Worm (Caenorhabditis elegans) whole organism, mixed stage, embryonic: ENCODE results near the gene rpl-36.

Experiments
- mab-5 ChIP-seq: fragments of 150-350 bp; optimal IDR thresholded peaks from 2 replicates; lab custom pipeline; 2014; ENCODE audit warnings: missing biosample characterization, missing genetic modification characterization
- ztf-11 ChIP-seq: fragments of 150-350 bp; optimal IDR thresholded peaks from 2 replicates; lab custom pipeline; 2014; ENCODE audit warnings: missing biosample characterization, missing genetic modification characterization

DNA sequence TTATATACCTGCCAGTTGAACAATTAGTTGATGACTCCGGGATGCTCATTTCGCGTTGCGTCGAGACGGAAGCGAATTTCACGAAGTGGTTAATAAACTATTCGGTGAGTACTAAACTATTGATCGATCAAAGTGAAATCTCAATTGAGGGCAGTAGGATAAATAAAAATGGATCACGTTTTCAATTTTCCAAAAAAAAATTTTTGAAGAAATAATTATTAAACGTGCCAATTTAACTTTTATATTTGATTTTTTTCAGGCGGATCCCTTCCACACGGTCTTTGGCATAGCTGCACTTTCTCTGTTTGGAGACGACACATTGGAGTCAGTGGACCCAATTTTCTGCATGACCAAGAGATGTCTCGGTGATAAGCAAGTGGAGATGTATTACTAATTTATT is 44.0 kb upstream of the rpl-36 start, which contains the start of gene B0280.17:
- TF ChIP-seq ztf-11 (tag; lab: Kevin White, UChicago) (no peak), mab-5 (tag; lab: Kevin White, UChicago) (no peak)
